Worm (Caenorhabditis elegans) whole organism, early embryonic: Measurements from ENCODE around the gene nhr-27.

ENCODE experiments used
- F13C5.2 ChIP-seq: sonication (generic microtip); optimal IDR thresholded peaks from 2 replicates; lab custom pipeline; 2017; ENCODE audit warnings: mild to moderate bottlenecking, missing genetic modification characterization, inconsistent platforms, missing compliant biosample characterization
- ama-1 ChIP-seq: fragments of 150-350 bp; optimal IDR thresholded peaks from 2 replicates; lab custom pipeline; 2014
- hmbx-1 ChIP-seq: sonication (generic microtip); optimal IDR thresholded peaks from 2 replicates; lab custom pipeline; 2016; ENCODE audit warnings: mild to moderate bottlenecking, missing genetic modification characterization, missing compliant biosample characterization

ce11 chrX:12688632-12689031, 119.5 kb downstream of the nhr-27 start:
- no peak for TF ChIP-seq ama-1
- no peak for TF ChIP-seq F13C5.2 (tag; lab: Kevin White, UChicago)
- no peak for TF ChIP-seq hmbx-1 (tag; lab: Kevin White, UChicago)
